Fruit fly (Drosophila melanogaster) whole organism, embryonic: Measurements from ENCODE around the gene Pgls.
A peak's percentile ranks its signal among the peaks of the same experiment; 100 is the strongest.

Source experiments
- Atf-2 ChIP-seq: fragments of 200-800 bp; sonication (Bioruptor generic); optimal IDR thresholded peaks from 2 replicates; lab custom pipeline; 2016; ENCODE audit warnings: missing biosample characterization, missing genetic modification characterization
- BEAF-32 ChIP-seq: fragments of 200-800 bp; sonication (Bioruptor generic); optimal IDR thresholded peaks from 3 replicates; lab custom pipeline; 2017; ENCODE audit warnings: missing biosample characterization, missing genetic modification characterization, mild to moderate bottlenecking, moderate library complexity, missing genetic modification reagents
- CG10654 ChIP-seq: fragments of 200-800 bp; sonication (Bioruptor generic); optimal IDR thresholded peaks from 2 replicates; lab custom pipeline; 2016; ENCODE audit warnings: missing biosample characterization, missing genetic modification characterization
- CG11504 ChIP-seq: fragments of 200-800 bp; sonication (Bioruptor generic); optimal IDR thresholded peaks from 3 replicates; lab custom pipeline; 2019; ENCODE audit warnings: missing biosample characterization, mild to moderate bottlenecking, missing genetic modification characterization, moderate library complexity
- CG11723 ChIP-seq: fragments of 200-800 bp; sonication (Bioruptor generic); optimal IDR thresholded peaks from 2 replicates; lab custom pipeline; 2017; ENCODE audit warnings: missing biosample characterization, mild to moderate bottlenecking, missing genetic modification characterization
- CG13287 ChIP-seq: fragments of 200-800 bp; sonication (Bioruptor generic); IDR thresholded peaks from 2 replicates; pipeline ENCODE4 v1.3.6; 2022; ENCODE audit warnings: missing biosample characterization, missing genetic modification characterization; ENCODE audit not compliant: partially characterized antibody
- CG13296 ChIP-seq: fragments of 200-800 bp; sonication (Bioruptor generic); optimal IDR thresholded peaks from 3 replicates; lab custom pipeline; 2018; ENCODE audit warnings: missing biosample characterization, mild to moderate bottlenecking, missing genetic modification characterization
- CG16815 ChIP-seq: fragments of 200-800 bp; sonication (Bioruptor generic); optimal IDR thresholded peaks from 3 replicates; lab custom pipeline; 2017; ENCODE audit warnings: missing biosample characterization, mild to moderate bottlenecking, missing genetic modification characterization
- CG17912 ChIP-seq: fragments of 200-800 bp; sonication (Bioruptor generic); optimal IDR thresholded peaks from 2 replicates; lab custom pipeline; 2018; ENCODE audit warnings: missing biosample characterization, mild to moderate bottlenecking, missing genetic modification characterization
- CG18011 ChIP-seq: fragments of 200-800 bp; sonication (Bioruptor generic); optimal IDR thresholded peaks from 2 replicates; lab custom pipeline; 2017; ENCODE audit warnings: missing biosample characterization, missing genetic modification characterization, mild to moderate bottlenecking, moderate library complexity, missing genotype
- CG2116 ChIP-seq: fragments of 200-800 bp; sonication (Bioruptor generic); optimal IDR thresholded peaks from 3 replicates; lab custom pipeline; 2018; ENCODE audit warnings: missing biosample characterization, mild to moderate bottlenecking, missing genetic modification characterization
- CG2889 ChIP-seq: fragments of 200-800 bp; sonication (Bioruptor generic); IDR thresholded peaks from 3 replicates; pipeline ENCODE4 v1.3.6; 2022; ENCODE audit warnings: missing biosample characterization, missing genetic modification characterization
- CG30431 ChIP-seq: fragments of 200-800 bp; sonication (Bioruptor generic); optimal IDR thresholded peaks from 2 replicates; lab custom pipeline; 2017; ENCODE audit warnings: missing biosample characterization, missing genetic modification characterization
- CG32772 ChIP-seq: fragments of 200-800 bp; sonication (Bioruptor generic); IDR thresholded peaks from 2 replicates; pipeline ENCODE4 v1.3.6; 2022; ENCODE audit warnings: missing biosample characterization, missing genetic modification characterization
- CG33213 ChIP-seq: fragments of 200-800 bp; sonication (Bioruptor generic); optimal IDR thresholded peaks from 3 replicates; lab custom pipeline; 2016; ENCODE audit warnings: missing biosample characterization, missing genetic modification characterization
- CG34224 ChIP-seq: fragments of 200-800 bp; sonication (Bioruptor generic); IDR thresholded peaks from 3 replicates; pipeline ENCODE4 v1.3.6; 2022; ENCODE audit warnings: missing biosample characterization, missing genetic modification characterization; ENCODE audit not compliant: partially characterized antibody
- CG3838 ChIP-seq: fragments of 200-800 bp; sonication (Bioruptor generic); optimal IDR thresholded peaks from 3 replicates; lab custom pipeline; 2016; ENCODE audit warnings: missing biosample characterization, missing genetic modification characterization
- CG43689 ChIP-seq: fragments of 200-800 bp; sonication (Bioruptor generic); IDR thresholded peaks from 2 replicates; pipeline ENCODE4 v1.3.6; 2022; ENCODE audit warnings: missing biosample characterization, missing genetic modification characterization
- CG6175 ChIP-seq: fragments of 200-800 bp; sonication (Bioruptor generic); IDR thresholded peaks from 3 replicates; pipeline ENCODE4 v1.3.6; 2022; ENCODE audit warnings: missing biosample characterization, missing genetic modification characterization
- CG9215 ChIP-seq: fragments of 200-800 bp; sonication (Bioruptor generic); IDR thresholded peaks from 2 replicates; pipeline ENCODE4 v1.3.6; 2022; ENCODE audit warnings: missing biosample characterization, missing genetic modification characterization
- ERR ChIP-seq: fragments of 200-800 bp; sonication (Bioruptor generic); optimal IDR thresholded peaks from 2 replicates; lab custom pipeline; 2016; ENCODE audit warnings: missing biosample characterization, missing genetic modification characterization
- Gug ChIP-seq: fragments of 200-800 bp; sonication (Bioruptor generic); IDR thresholded peaks from 4 replicates; pipeline ENCODE4 v1.3.6; 2022; ENCODE audit warnings: missing biosample characterization, missing genetic modification characterization
- H2.0 ChIP-seq: fragments of 200-800 bp; sonication (Bioruptor generic); IDR thresholded peaks from 2 replicates; pipeline ENCODE4 v1.3.6; 2022; ENCODE audit warnings: missing biosample characterization, missing genetic modification characterization
- Lhr ChIP-seq: fragments of 200-800 bp; sonication (Bioruptor generic); optimal IDR thresholded peaks from 3 replicates; lab custom pipeline; 2017; ENCODE audit warnings: mild to moderate bottlenecking, missing biosample characterization, missing genetic modification reagents, missing genetic modification characterization
- MTF-1 ChIP-seq: fragments of 200-800 bp; sonication (Bioruptor generic); optimal IDR thresholded peaks from 2 replicates; lab custom pipeline; 2018; ENCODE audit warnings: missing biosample characterization, mild to moderate bottlenecking, missing genetic modification characterization, borderline replicate concordance
- Med ChIP-seq: fragments of 200-800 bp; sonication (Bioruptor generic); peaks from one replicate; lab custom pipeline; 2016; ENCODE audit warnings: missing biosample characterization, missing genetic modification characterization, mild to moderate bottlenecking, inconsistent platforms, moderate library complexity
- Scr ChIP-seq: fragments of 200-800 bp; sonication (Bioruptor generic); IDR thresholded peaks from 2 replicates; pipeline ENCODE4 v1.3.6; 2022; ENCODE audit warnings: missing biosample characterization, missing genetic modification characterization; ENCODE audit not compliant: partially characterized antibody
- Sox100B ChIP-seq: fragments of 200-800 bp; sonication (Bioruptor generic); optimal IDR thresholded peaks from 3 replicates; lab custom pipeline; 2018; ENCODE audit warnings: missing biosample characterization, mild to moderate bottlenecking, missing genetic modification characterization
- Spps ChIP-seq: fragments of 200-800 bp; sonication (Bioruptor generic); optimal IDR thresholded peaks from 2 replicates; lab custom pipeline; 2018; ENCODE audit warnings: missing biosample characterization, mild to moderate bottlenecking, missing genetic modification characterization
- Sry-δ ChIP-seq: fragments of 200-800 bp; sonication (Bioruptor generic); optimal IDR thresholded peaks from 2 replicates; lab custom pipeline; 2016; ENCODE audit warnings: missing biosample characterization, missing genetic modification characterization
- Usf ChIP-seq: fragments of 200-800 bp; sonication (Bioruptor generic); optimal IDR thresholded peaks from 2 replicates; lab custom pipeline; 2017; ENCODE audit warnings: missing genotype, missing biosample characterization, missing genetic modification characterization
- Xrp1 ChIP-seq: fragments of 200-800 bp; sonication (Bioruptor generic); IDR thresholded peaks from 2 replicates; pipeline ENCODE4 v1.3.6; 2022; ENCODE audit warnings: missing biosample characterization, missing genetic modification characterization
- ab ChIP-seq: fragments of 200-800 bp; sonication (Bioruptor generic); optimal IDR thresholded peaks from 2 replicates; lab custom pipeline; 2016; ENCODE audit warnings: missing biosample characterization, missing genetic modification characterization
- ac ChIP-seq: fragments of 200-800 bp; sonication (Bioruptor generic); optimal IDR thresholded peaks from 3 replicates; lab custom pipeline; 2017; ENCODE audit warnings: missing biosample characterization, mild to moderate bottlenecking, missing genetic modification characterization
- ap ChIP-seq: fragments of 200-800 bp; sonication (Bioruptor generic); IDR thresholded peaks from 2 replicates; pipeline ENCODE4 v1.3.6; 2022; ENCODE audit warnings: missing biosample characterization, missing genetic modification characterization
- ato ChIP-seq: fragments of 200-800 bp; sonication (Bioruptor generic); IDR thresholded peaks from 2 replicates; pipeline ENCODE4 v1.3.6; 2022; ENCODE audit warnings: missing biosample characterization, missing genetic modification characterization; ENCODE audit not compliant: partially characterized antibody
- cad ChIP-seq: fragments of >200 bp; optimal IDR thresholded peaks from 2 replicates; lab custom pipeline; 2017; ENCODE audit warnings: missing biosample characterization, missing genetic modification characterization
- crol ChIP-seq: fragments of 200-800 bp; sonication (Bioruptor generic); IDR thresholded peaks from 2 replicates; pipeline ENCODE4 v1.3.6; 2022; ENCODE audit warnings: missing biosample characterization, missing genetic modification characterization
- dpn ChIP-seq, 2 experiments: fragments of 200-800 bp; sonication (Bioruptor generic); optimal IDR thresholded peaks; 3 replicates each; lab custom pipeline; 2016; ENCODE audit warnings: missing biosample characterization in 2 of 2, missing genetic modification characterization in 2 of 2
- fd3F ChIP-seq: fragments of 200-800 bp; sonication (Bioruptor generic); optimal IDR thresholded peaks from 2 replicates; lab custom pipeline; 2018; ENCODE audit warnings: missing biosample characterization, mild to moderate bottlenecking, missing genetic modification characterization, moderate library complexity
- jumu ChIP-seq: fragments of 200-800 bp; sonication (Bioruptor generic); optimal IDR thresholded peaks from 3 replicates; lab custom pipeline; 2016; ENCODE audit warnings: missing biosample characterization, missing genetic modification characterization
- p53 ChIP-seq: fragments of 200-800 bp; sonication (Bioruptor generic); optimal IDR thresholded peaks from 2 replicates; lab custom pipeline; 2016; ENCODE audit warnings: missing biosample characterization, missing genetic modification characterization
- pho ChIP-seq: fragments of 200-800 bp; sonication (Bioruptor generic); optimal IDR thresholded peaks from 2 replicates; lab custom pipeline; 2016; ENCODE audit warnings: missing biosample characterization, missing genetic modification characterization
- shn ChIP-seq: fragments of 200-800 bp; sonication (Bioruptor generic); optimal IDR thresholded peaks from 3 replicates; lab custom pipeline; 2016; ENCODE audit warnings: missing biosample characterization, missing genetic modification characterization
- slou ChIP-seq: fragments of 200-800 bp; sonication (Bioruptor generic); optimal IDR thresholded peaks from 3 replicates; lab custom pipeline; 2016; ENCODE audit warnings: missing biosample characterization, missing genetic modification characterization
- so ChIP-seq: fragments of 200-800 bp; sonication (Bioruptor generic); IDR thresholded peaks from 3 replicates; pipeline ENCODE4 v1.3.6; 2022; ENCODE audit warnings: missing biosample characterization, missing genetic modification characterization
- sob ChIP-seq: fragments of 200-800 bp; sonication (Bioruptor generic); IDR thresholded peaks from 2 replicates; pipeline ENCODE4 v1.3.6; 2022; ENCODE audit warnings: missing biosample characterization, missing genetic modification characterization
- stwl ChIP-seq: fragments of 200-800 bp; sonication (Bioruptor generic); optimal IDR thresholded peaks from 3 replicates; lab custom pipeline; 2018; ENCODE audit warnings: missing biosample characterization, mild to moderate bottlenecking, missing genetic modification characterization, moderate library complexity
- tna ChIP-seq: fragments of 200-800 bp; sonication (Bioruptor generic); IDR thresholded peaks from 2 replicates; pipeline ENCODE4 v1.3.6; 2022; ENCODE audit warnings: missing biosample characterization, missing genetic modification characterization; ENCODE audit not compliant: partially characterized antibody
- trem ChIP-seq: fragments of 200-800 bp; optimal IDR thresholded peaks from 3 replicates; lab custom pipeline; 2019; ENCODE audit warnings: missing biosample characterization, mild to moderate bottlenecking, missing genetic modification characterization, moderate library complexity
- wek ChIP-seq: fragments of 200-800 bp; sonication (Bioruptor generic); optimal IDR thresholded peaks from 3 replicates; lab custom pipeline; 2018; ENCODE audit warnings: missing biosample characterization, mild to moderate bottlenecking, missing genetic modification characterization, moderate library complexity

The Pgls gene

DNA sequence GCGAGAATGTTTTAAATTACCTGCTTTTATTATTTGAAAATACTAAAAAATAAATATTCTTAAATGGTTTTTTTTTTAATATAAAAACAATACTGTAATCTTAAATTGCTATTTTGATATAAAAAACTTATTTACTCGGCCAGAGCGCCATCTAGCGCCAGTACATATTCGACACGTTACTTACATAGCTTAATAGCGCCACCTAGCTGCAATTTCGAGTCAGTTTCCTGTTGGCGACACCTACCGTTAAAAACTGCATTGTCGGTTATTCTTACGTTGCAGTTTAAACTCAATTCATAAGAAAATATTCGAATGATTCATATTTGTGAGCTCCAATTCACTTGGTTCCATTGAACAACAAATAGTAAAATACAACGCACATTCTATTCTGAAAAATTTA lies 14.9 kb upstream of the Pgls start (continued):
- TF ChIP-seq CG13287 (GFP tag; lab: Robert Waterston, UW) = no peak
- no peak for TF ChIP-seq ac (GFP tag; lab: Kevin White, UChicago)
- TF ChIP-seq CG30431 (GFP tag; lab: Kevin White, UChicago) = peak; percentile 35
- TF ChIP-seq CG16815 (GFP tag; lab: Kevin White, UChicago) = peak; percentile 42
- peak; percentile 14 for TF ChIP-seq Sry-δ (GFP tag; lab: Kevin White, UChicago)
- peak; percentile 21 for TF ChIP-seq Atf-2 (GFP tag; lab: Kevin White, UChicago)
- TF ChIP-seq Med (GFP tag; lab: Kevin White, UChicago) = peak; percentile 96
- TF ChIP-seq CG10654 (GFP tag; lab: Kevin White, UChicago) = peak; percentile 27
- peak; percentile 20 for TF ChIP-seq Sox100B (GFP tag; lab: Kevin White, UChicago)
- TF ChIP-seq fd3F (GFP tag; lab: Kevin White, UChicago) = peak; percentile 36
- TF ChIP-seq MTF-1 (GFP tag; lab: Kevin White, UChicago) = peak; percentile 17
- no peak; the same call in 1 of the 2 replicates for TF ChIP-seq CG9215 (GFP tag; lab: Robert Waterston, UW)
- no peak for TF ChIP-seq CG34224 (GFP tag; lab: Robert Waterston, UW)
- peak; percentile 70 for TF ChIP-seq stwl
- TF ChIP-seq CG11504 (tag; lab: Kevin White, UChicago) = peak; percentile 65
- no peak for TF ChIP-seq CG2889
- TF ChIP-seq so (GFP tag; lab: Robert Waterston, UW) = no peak
- peak; percentile 77 for TF ChIP-seq CG33213 (GFP tag; lab: Kevin White, UChicago)
- TF ChIP-seq slou (GFP tag; lab: Kevin White, UChicago) = peak; percentile 37
- TF ChIP-seq tna (GFP tag; lab: Robert Waterston, UW) = no peak
- TF ChIP-seq sob = peak; percentile 68; the same call in 1 of the 2 replicates
- TF ChIP-seq shn = peak; percentile 47
- peak; percentile 32 for TF ChIP-seq p53
- no peak for TF ChIP-seq ab (GFP tag; lab: Kevin White, UChicago)
- peak; percentile 67 for TF ChIP-seq Lhr (GFP tag; lab: Kevin White, UChicago)
- TF ChIP-seq ato (GFP tag; lab: Robert Waterston, UW) = no peak
- TF ChIP-seq H2.0 = no peak; the same call in 1 of the 2 replicates
- no peak for TF ChIP-seq wek (GFP tag; lab: Kevin White, UChicago)
- TF ChIP-seq Spps = no peak
- TF ChIP-seq CG32772 (GFP tag; lab: Robert Waterston, UW) = peak; percentile 51
- peak; percentile 19 for TF ChIP-seq CG13296 (GFP tag; lab: Kevin White, UChicago)
- no peak for TF ChIP-seq Xrp1 (GFP tag; lab: Robert Waterston, UW)
- no peak for TF ChIP-seq BEAF-32 (GFP tag; lab: Kevin White, UChicago)
- no peak for TF ChIP-seq crol (GFP tag; lab: Robert Waterston, UW)
- TF ChIP-seq jumu (GFP tag; lab: Kevin White, UChicago) = peak; percentile 24
- TF ChIP-seq CG43689 (GFP tag; lab: Robert Waterston, UW) = no peak
- peak; percentile 64; the same call in 2 of the 4 replicates for TF ChIP-seq Gug
- TF ChIP-seq Scr (GFP tag; lab: Robert Waterston, UW) = no peak
- no peak for TF ChIP-seq cad (GFP tag; lab: Kevin White, UChicago)
- peak; percentile 60 for TF ChIP-seq CG2116 (GFP tag; lab: Kevin White, UChicago)
- TF ChIP-seq CG3838 (GFP tag; lab: Kevin White, UChicago) = no peak
- TF ChIP-seq dpn (GFP tag; optimal IDR thresholded peaks at IDR 0.05; lab: Kevin White, UChicago) = peak; percentile 71
- TF ChIP-seq CG6175 (GFP tag; lab: Robert Waterston, UW) = no peak; the same call in 2 of the 3 replicates
- no peak for TF ChIP-seq CG11723 (GFP tag; lab: Kevin White, UChicago)
- no peak for TF ChIP-seq ERR (GFP tag; lab: Kevin White, UChicago)
- peak; percentile 29; the same call in 1 of the 2 replicates for TF ChIP-seq ap (GFP tag; lab: Robert Waterston, UW)
- TF ChIP-seq Usf (GFP tag; lab: Kevin White, UChicago) = peak; percentile 20
- TF ChIP-seq trem (tag; lab: Kevin White, UChicago) = peak; percentile 40
- TF ChIP-seq CG17912 (GFP tag; lab: Kevin White, UChicago) = peak; percentile 65
- TF ChIP-seq pho (GFP tag; lab: Kevin White, UChicago) = peak; percentile 23
- no peak for TF ChIP-seq CG18011 (GFP tag; lab: Kevin White, UChicago)
